Fruit fly (Drosophila melanogaster) whole organism, embryonic: ENCODE measurements around the gene CG12682.

Experiments
- C15 ChIP-seq: fragments of 200-800 bp; sonication (Bioruptor generic); IDR thresholded peaks from 3 replicates; pipeline ENCODE4 v1.3.6; 2022; ENCODE audit warnings: missing biosample characterization, missing genetic modification characterization
- CG10147 ChIP-seq: fragments of 200-800 bp; sonication (Bioruptor generic); optimal IDR thresholded peaks from 2 replicates; lab custom pipeline; 2019; ENCODE audit warnings: missing biosample characterization, mild to moderate bottlenecking, missing genetic modification characterization, moderate library complexity
- CG10431 ChIP-seq: fragments of 200-800 bp; sonication (Bioruptor generic); optimal IDR thresholded peaks from 3 replicates; lab custom pipeline; 2018; ENCODE audit warnings: missing biosample characterization, mild to moderate bottlenecking, missing genetic modification characterization
- CG12659 ChIP-seq: fragments of 200-800 bp; sonication (Bioruptor generic); optimal IDR thresholded peaks from 3 replicates; lab custom pipeline; 2017; ENCODE audit warnings: mild to moderate bottlenecking, missing biosample characterization, missing genetic modification reagents, missing genetic modification characterization
- CG12744 ChIP-seq: fragments of 200-800 bp; sonication (Bioruptor generic); optimal IDR thresholded peaks from 2 replicates; lab custom pipeline; 2016; ENCODE audit warnings: missing biosample characterization, missing genetic modification characterization
- CG13624 ChIP-seq: fragments of 200-800 bp; sonication (Bioruptor generic); optimal IDR thresholded peaks from 2 replicates; lab custom pipeline; 2016; ENCODE audit warnings: missing biosample characterization, missing genetic modification characterization
- CG15073 ChIP-seq: fragments of 200-800 bp; sonication (Bioruptor generic); optimal IDR thresholded peaks from 2 replicates; lab custom pipeline; 2016; ENCODE audit warnings: missing biosample characterization, missing genetic modification characterization
- CG16813 ChIP-seq: fragments of 200-800 bp; sonication (Bioruptor generic); IDR thresholded peaks from 3 replicates; pipeline ENCODE4 v1.3.6; 2022; ENCODE audit warnings: missing biosample characterization, missing genetic modification characterization; ENCODE audit not compliant: partially characterized antibody
- CG16863 ChIP-seq: fragments of 200-800 bp; sonication (Bioruptor generic); optimal IDR thresholded peaks from 3 replicates; lab custom pipeline; 2016; ENCODE audit warnings: missing biosample characterization, missing genetic modification characterization
- CG17385 ChIP-seq: fragments of 200-800 bp; sonication (Bioruptor generic); optimal IDR thresholded peaks from 3 replicates; lab custom pipeline; 2018; ENCODE audit warnings: missing biosample characterization, mild to moderate bottlenecking, missing genetic modification characterization
- CG1832 ChIP-seq: fragments of 200-800 bp; sonication (Bioruptor generic); optimal IDR thresholded peaks from 2 replicates; lab custom pipeline; 2017; ENCODE audit warnings: missing biosample characterization, mild to moderate bottlenecking, missing genetic modification characterization, inconsistent platforms
- CG2129 ChIP-seq: fragments of 200-800 bp; sonication (Bioruptor generic); IDR thresholded peaks from 2 replicates; pipeline ENCODE4 v1.3.6; 2022; ENCODE audit warnings: missing biosample characterization, missing genetic modification characterization; ENCODE audit not compliant: partially characterized antibody
- CG33557 ChIP-seq: fragments of 200-800 bp; sonication (Bioruptor generic); optimal IDR thresholded peaks from 2 replicates; lab custom pipeline; 2019; ENCODE audit warnings: missing biosample characterization, mild to moderate bottlenecking, missing genetic modification characterization, moderate library complexity
- CG34224 ChIP-seq: fragments of 200-800 bp; sonication (Bioruptor generic); IDR thresholded peaks from 3 replicates; pipeline ENCODE4 v1.3.6; 2022; ENCODE audit warnings: missing biosample characterization, missing genetic modification characterization; ENCODE audit not compliant: partially characterized antibody
- CG6791 ChIP-seq: fragments of 200-800 bp; sonication (Bioruptor generic); IDR thresholded peaks from 3 replicates; pipeline ENCODE4 v1.3.6; 2022; ENCODE audit warnings: missing biosample characterization, missing genetic modification characterization; ENCODE audit not compliant: partially characterized antibody
- CG7271 ChIP-seq: fragments of 200-800 bp; sonication (Bioruptor generic); optimal IDR thresholded peaks from 2 replicates; lab custom pipeline; 2018; ENCODE audit warnings: missing biosample characterization, mild to moderate bottlenecking, missing genetic modification characterization, moderate library complexity
- CG7372 ChIP-seq: fragments of 200-800 bp; sonication (Bioruptor generic); IDR thresholded peaks from 2 replicates; pipeline ENCODE4 v1.3.6; 2022; ENCODE audit warnings: missing biosample characterization, missing genetic modification characterization
- CG8290 ChIP-seq, 3 experiments: fragments of 200-800 bp; sonication (Bioruptor generic); optimal IDR thresholded peaks; 2 replicates each; lab custom pipeline; 2016 to 2019; ENCODE audit warnings: missing biosample characterization in 3 of 3, missing genetic modification characterization in 3 of 3, mild to moderate bottlenecking in 2 of 3, moderate library complexity in 1 of 3
- CG9817 ChIP-seq: fragments of 200-800 bp; sonication (Bioruptor generic); optimal IDR thresholded peaks from 2 replicates; lab custom pipeline; 2018; ENCODE audit warnings: missing biosample characterization, mild to moderate bottlenecking, missing genetic modification characterization, moderate library complexity
- CG9876 ChIP-seq: fragments of 200-800 bp; sonication (Bioruptor generic); optimal IDR thresholded peaks from 2 replicates; lab custom pipeline; 2016; ENCODE audit warnings: missing biosample characterization, missing genetic modification characterization
- D19B ChIP-seq: fragments of 200-800 bp; sonication (Bioruptor generic); optimal IDR thresholded peaks from 2 replicates; lab custom pipeline; 2017; ENCODE audit warnings: missing biosample characterization, mild to moderate bottlenecking, missing genetic modification characterization
- Dfd ChIP-seq, 2 experiments: fragments of >200 bp; optimal IDR thresholded peaks; 2 replicates each; lab custom pipeline; 2017; ENCODE audit warnings: missing biosample characterization in 2 of 2, missing genetic modification characterization in 2 of 2
- Fer2 ChIP-seq: fragments of 200-800 bp; sonication (Bioruptor generic); optimal IDR thresholded peaks from 2 replicates; lab custom pipeline; 2018; ENCODE audit warnings: missing biosample characterization, mild to moderate bottlenecking, missing genetic modification characterization, moderate library complexity
- HLH54F ChIP-seq: fragments of 200-800 bp; sonication (Bioruptor generic); optimal IDR thresholded peaks from 3 replicates; lab custom pipeline; 2016; ENCODE audit warnings: missing biosample characterization, missing genetic modification characterization
- Hr3 ChIP-seq: fragments of 200-800 bp; sonication (Bioruptor generic); optimal IDR thresholded peaks from 3 replicates; lab custom pipeline; 2016; ENCODE audit warnings: missing biosample characterization, missing genetic modification characterization
- Lpt ChIP-seq: fragments of >200 bp; optimal IDR thresholded peaks from 2 replicates; lab custom pipeline; 2018; ENCODE audit warnings: missing biosample characterization, missing genetic modification characterization
- NK7.1 ChIP-seq: fragments of 200-800 bp; sonication (Bioruptor generic); optimal IDR thresholded peaks from 3 replicates; lab custom pipeline; 2016; ENCODE audit warnings: missing biosample characterization, missing genetic modification characterization
- Nf-YA ChIP-seq: fragments of 200-800 bp; sonication (Bioruptor generic); IDR thresholded peaks from 2 replicates; pipeline ENCODE4 v1.3.6; 2022; ENCODE audit warnings: missing biosample characterization, missing genetic modification characterization
- Poxn ChIP-seq: fragments of 200-800 bp; sonication (Bioruptor generic); IDR thresholded peaks from 2 replicates; pipeline ENCODE4 v1.3.6; 2022; ENCODE audit warnings: missing biosample characterization, missing genetic modification characterization
- Xbp1 ChIP-seq: fragments of 200-800 bp; sonication (Bioruptor generic); optimal IDR thresholded peaks from 3 replicates; lab custom pipeline; 2016; ENCODE audit warnings: missing biosample characterization, mild to moderate bottlenecking, missing genetic modification characterization
- YL-1 ChIP-seq: fragments of 200-800 bp; sonication (Bioruptor generic); optimal IDR thresholded peaks from 3 replicates; lab custom pipeline; 2017; ENCODE audit warnings: missing biosample characterization, mild to moderate bottlenecking, missing genetic modification characterization
- btn ChIP-seq: fragments of 200-800 bp; sonication (Bioruptor generic); optimal IDR thresholded peaks from 2 replicates; lab custom pipeline; 2016; ENCODE audit warnings: missing biosample characterization, missing genetic modification characterization
- croc ChIP-seq: fragments of 200-800 bp; sonication (Bioruptor generic); conservative IDR thresholded peaks from 3 replicates; pipeline ENCODE4 v1.3.6; 2022; ENCODE audit warnings: missing biosample characterization, missing genetic modification characterization
- dm ChIP-seq: fragments of 200-800 bp; sonication (Bioruptor generic); optimal IDR thresholded peaks from 3 replicates; lab custom pipeline; 2016; ENCODE audit warnings: missing biosample characterization, missing genetic modification characterization
- en ChIP-seq: fragments of 200-800 bp; sonication (Bioruptor generic); optimal IDR thresholded peaks from 2 replicates; lab custom pipeline; 2016; ENCODE audit warnings: missing biosample characterization, missing genetic modification characterization
- fd102C ChIP-seq: fragments of 200-800 bp; sonication (Bioruptor generic); optimal IDR thresholded peaks from 2 replicates; lab custom pipeline; 2018; ENCODE audit warnings: missing biosample characterization, mild to moderate bottlenecking, missing genetic modification characterization, moderate library complexity
- gcm2 ChIP-seq: fragments of 200-800 bp; sonication (Bioruptor generic); optimal IDR thresholded peaks from 2 replicates; lab custom pipeline; 2016; ENCODE audit warnings: missing biosample characterization, missing genetic modification characterization
- gro ChIP-seq: fragments of 200-800 bp; sonication (Bioruptor generic); optimal IDR thresholded peaks from 2 replicates; lab custom pipeline; 2016; ENCODE audit warnings: missing biosample characterization, missing genetic modification characterization
- ham ChIP-seq: fragments of 200-800 bp; sonication (Bioruptor generic); IDR thresholded peaks from 2 replicates; pipeline ENCODE4 v1.3.6; 2022; ENCODE audit warnings: missing biosample characterization, missing genetic modification characterization
- kni ChIP-seq: fragments of 200-800 bp; sonication (Bioruptor generic); optimal IDR thresholded peaks from 3 replicates; lab custom pipeline; 2017; ENCODE audit warnings: mild to moderate bottlenecking, missing biosample characterization, missing genetic modification reagents, missing genetic modification characterization
- maf-S ChIP-seq: fragments of 200-800 bp; sonication (Bioruptor generic); optimal IDR thresholded peaks from 2 replicates; lab custom pipeline; 2016; ENCODE audit warnings: missing biosample characterization, missing genetic modification characterization
- nau ChIP-seq: fragments of 200-800 bp; sonication (Bioruptor generic); optimal IDR thresholded peaks from 3 replicates; lab custom pipeline; 2017; ENCODE audit warnings: missing biosample characterization, mild to moderate bottlenecking, missing genetic modification characterization, missing genetic modification reagents
- oc ChIP-seq: fragments of 200-800 bp; sonication (Bioruptor generic); optimal IDR thresholded peaks from 2 replicates; lab custom pipeline; 2018; ENCODE audit warnings: missing biosample characterization, mild to moderate bottlenecking, missing genetic modification characterization, moderate library complexity
- so ChIP-seq: fragments of 200-800 bp; sonication (Bioruptor generic); IDR thresholded peaks from 3 replicates; pipeline ENCODE4 v1.3.6; 2022; ENCODE audit warnings: missing biosample characterization, missing genetic modification characterization
- sob ChIP-seq: fragments of 200-800 bp; sonication (Bioruptor generic); IDR thresholded peaks from 2 replicates; pipeline ENCODE4 v1.3.6; 2022; ENCODE audit warnings: missing biosample characterization, missing genetic modification characterization
- sqz ChIP-seq: fragments of 200-800 bp; sonication (Bioruptor generic); optimal IDR thresholded peaks from 3 replicates; lab custom pipeline; 2018; ENCODE audit warnings: missing biosample characterization, mild to moderate bottlenecking, missing genetic modification characterization

CG12682 gene

dm6 chrX:4825674-4826073 is at the start of gene CG12682:
TSS of gene CG12682 (plus strand) at chrX:4825974.
- TF ChIP-seq CG6791 (no peak), sob (GFP tag; lab: Robert Waterston, UW) (no peak), nau (no peak), gcm2 (GFP tag; lab: Kevin White, UChicago) (no peak), ham (no peak), Nf-YA (GFP tag; lab: Robert Waterston, UW) (no peak), CG9817 (tag; lab: Kevin White, UChicago) (no peak), YL-1 (GFP tag; lab: Kevin White, UChicago) (no peak), Lpt (no peak), Poxn (GFP tag; lab: Robert Waterston, UW) (no peak), HLH54F (GFP tag; lab: Kevin White, UChicago) (no peak), CG2129 (GFP tag; lab: Robert Waterston, UW) (no peak), gro (no peak), Dfd (GFP tag; optimal IDR thresholded peaks at IDR 0.05; lab: Kevin White, UChicago) (no peak), btn (GFP tag; lab: Kevin White, UChicago) (no peak), NK7.1 (GFP tag; lab: Kevin White, UChicago) (no peak), CG17385 (GFP tag; lab: Kevin White, UChicago) (no peak)

dm6 chrX:4777275-4777674 is 48.5 kb upstream of the CG12682 start, which contains the start of gene CG2871:
TSS of gene CG2871 (minus strand) at chrX:4777375.
- TF ChIP-seq CG9876 (GFP tag; lab: Kevin White, UChicago) (no peak), en (GFP tag; lab: Kevin White, UChicago) (no peak), CG10431 (GFP tag; lab: Kevin White, UChicago) (no peak), CG12744 (GFP tag; lab: Kevin White, UChicago) (no peak), Hr3 (no peak), CG12659 (GFP tag; lab: Kevin White, UChicago) (no peak), oc (no peak), CG33557 (GFP tag; lab: Kevin White, UChicago) (no peak), fd102C (GFP tag; lab: Kevin White, UChicago) (no peak), C15 (no peak), sqz (no peak), croc (GFP tag; lab: Robert Waterston, UW) (no peak), CG7271 (tag; lab: Kevin White, UChicago) (no peak), CG34224 (GFP tag; lab: Robert Waterston, UW) (no peak), kni (GFP tag; lab: Kevin White, UChicago) (no peak), maf-S (no peak)

dm6 chrX:4782689-4783088 is 43.1 kb upstream of the CG12682 start, which contains the start of gene CG15471:
TSS of gene CG15471 (minus strand) at chrX:4782789.
- TF ChIP-seq CG7372 (GFP tag; lab: Robert Waterston, UW) (peak; percentile 27; the same call in 1 of the 2 replicates), CG15073 (GFP tag; lab: Kevin White, UChicago) (no peak)

dm6 chrX:4783775-4784174 is 42.0 kb upstream of the CG12682 start, which contains the start of gene CG6978:
TSS of gene CG6978 (plus strand) at chrX:4784075.
- TF ChIP-seq Hr3 = no peak

DNA sequence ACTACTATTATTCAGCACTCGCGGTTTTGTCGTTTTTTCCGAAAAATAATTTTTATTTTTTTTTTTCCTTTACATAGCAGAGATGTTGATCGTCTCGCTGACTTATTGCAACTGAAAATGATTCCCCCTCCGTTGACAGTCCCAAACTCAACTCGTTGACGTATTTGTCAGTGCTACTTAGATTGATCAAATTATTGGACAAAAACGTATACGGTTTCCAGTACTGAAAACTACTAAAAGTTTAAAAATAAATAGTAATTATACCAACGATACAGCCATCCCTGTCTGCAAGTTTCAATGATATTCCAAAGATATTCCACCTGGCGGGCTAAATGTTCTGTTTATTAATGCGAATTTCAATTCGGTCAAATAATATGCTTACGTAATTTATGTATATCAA is 21.0 kb upstream of the CG12682 start, which contains the start of gene CG2861:
TSS of gene CG2861 (minus strand) at position 101 of the 400 bp plus-strand sequence.
- TF ChIP-seq CG16813 (GFP tag; lab: Robert Waterston, UW) = no peak
- no peak for TF ChIP-seq CG12659 (GFP tag; lab: Kevin White, UChicago)
- no peak for TF ChIP-seq Fer2 (tag; lab: Kevin White, UChicago)
- TF ChIP-seq dm (GFP tag; lab: Kevin White, UChicago) = no peak
- TF ChIP-seq CG16863 = no peak
- no peak for TF ChIP-seq CG1832 (GFP tag; lab: Kevin White, UChicago)
- TF ChIP-seq gro = no peak
- TF ChIP-seq D19B = no peak
- no peak for TF ChIP-seq CG10147
- no peak for TF ChIP-seq so (GFP tag; lab: Robert Waterston, UW)
- TF ChIP-seq CG13624 = no peak
- TF ChIP-seq Xbp1 = no peak
- TF ChIP-seq CG8290 (GFP tag; optimal IDR thresholded peaks at IDR 0.05; lab: Kevin White, UChicago) = no peak
- TF ChIP-seq CG8290 (tag; optimal IDR thresholded peaks at IDR 0.05; lab: Kevin White, UChicago) = no peak
